Fruit fly (Drosophila melanogaster): ENCODE measurements around the gene Glut4EF.

dm6 chr3R:10028378-10028777 lies 153.9 kb downstream of the Glut4EF start:
- TF ChIP-seq Ets21C (GFP tag; optimal IDR thresholded peaks at IDR 0.05) = no peak
- no peak for TF ChIP-seq Gug (GFP tag; IDR thresholded peaks at IDR 0.05)
- no peak for TF ChIP-seq Eip93F (GFP tag; optimal IDR thresholded peaks at IDR 0.05)
- no peak for TF ChIP-seq Ets96B (tag; optimal IDR thresholded peaks at IDR 0.05)
- no peak for TF ChIP-seq Sox102F (GFP tag; optimal IDR thresholded peaks at IDR 0.05)

All from whole organism, prepupa.